Worm (Caenorhabditis elegans): Measurements from ENCODE around the gene lips-8.

- TF ChIP-seq lsy-2 (tag; optimal IDR thresholded peaks at IDR 0.05) (no peak), unc-62 (GFP tag; optimal IDR thresholded peaks at IDR 0.05 in 1 of 2) (no peak), unc-62 (tag; optimal IDR thresholded peaks at IDR 0.05) (no peak), ztf-7 (tag; optimal IDR thresholded peaks at IDR 0.05) (no peak), T26A8.4 (GFP tag; IDR thresholded peaks at IDR 0.05) (no peak)
Measured at ce11 chrX:14871780-14872179, 26.5 kb upstream of the lips-8 start, which contains the start of gene F31F6.2.

Data from whole organism, L4 larva.